Fruit fly (Drosophila melanogaster): ENCODE measurements around the gene Glut1.

The Glut1 gene

dm6 chr3L:904364-904763 is 9.5 kb upstream of the Glut1 start (continued):
- TF ChIP-seq Ets96B (tag; optimal IDR thresholded peaks at IDR 0.05) (peak; percentile 58), Sox15 (GFP tag; optimal IDR thresholded peaks at IDR 0.05) (peak; percentile 15), CG6792 (GFP tag; optimal IDR thresholded peaks at IDR 0.05) (peak; percentile 51), lz (GFP tag; optimal IDR thresholded peaks at IDR 0.05) (peak; percentile 49), salr (GFP tag; optimal IDR thresholded peaks at IDR 0.05) (peak in 1 of 2 experiments; percentile 60), acj6 (GFP tag; optimal IDR thresholded peaks at IDR 0.05) (peak; percentile 52), CG15336 (GFP tag; IDR thresholded peaks at IDR 0.05) (0 out of 2 replicates have a peak, but pooled peaks have one; percentile 19), CG11762 (GFP tag; optimal IDR thresholded peaks at IDR 0.05; ENCODE audit: insufficient read depth) (peak; percentile 24), CG9139 (GFP tag; optimal IDR thresholded peaks at IDR 0.05) (no peak), CG16779 (tag; optimal IDR thresholded peaks at IDR 0.05) (no peak), CG10669 (GFP tag; optimal IDR thresholded peaks at IDR 0.05) (peak; percentile 59), CG3032 (tag; optimal IDR thresholded peaks at IDR 0.05) (peak; percentile 55), CG31627 (GFP tag; optimal IDR thresholded peaks at IDR 0.05) (peak; percentile 61), CG8632 (GFP tag; optimal IDR thresholded peaks at IDR 0.05) (peak; percentile 40), Hr4 (GFP tag; optimal IDR thresholded peaks at IDR 0.05) (peak; percentile 23), achi (GFP tag; optimal IDR thresholded peaks at IDR 0.05) (peak; percentile 31), OdsH (GFP tag; optimal IDR thresholded peaks at IDR 0.05) (peak; percentile 50), CG34406 (GFP tag; optimal IDR thresholded peaks at IDR 0.05) (peak; percentile 44), CG6854 (GFP tag; optimal IDR thresholded peaks at IDR 0.05) (peak; percentile 13), fkh (GFP tag; optimal IDR thresholded peaks at IDR 0.05) (no peak), dsx (GFP tag; optimal IDR thresholded peaks at IDR 0.05; ENCODE audit: poor library complexity, severe bottlenecking) (no peak), svp (GFP tag) (peak; percentile 76), pdm3 (GFP tag; optimal IDR thresholded peaks at IDR 0.05) (peak; percentile 49), Smox (GFP tag; optimal IDR thresholded peaks at IDR 0.05) (peak; percentile 58), Lpt (GFP tag; optimal IDR thresholded peaks at IDR 0.05) (no peak), dac (GFP tag; optimal IDR thresholded peaks at IDR 0.05) (no peak), Gug (GFP tag; IDR thresholded peaks at IDR 0.05) (no peak), CG1621 (tag; optimal IDR thresholded peaks at IDR 0.05) (peak; percentile 40), Sox102F (GFP tag; optimal IDR thresholded peaks at IDR 0.05) (peak; percentile 62), Met (GFP tag; optimal IDR thresholded peaks at IDR 0.05) (peak; percentile 62), Sox14 (GFP tag; optimal IDR thresholded peaks at IDR 0.05) (peak; percentile 33), cyc (GFP tag; optimal IDR thresholded peaks at IDR 0.05) (peak; percentile 73), CG8319 (GFP tag; optimal IDR thresholded peaks at IDR 0.05) (peak; percentile 14), Hr39 (GFP tag; optimal IDR thresholded peaks at IDR 0.05) (peak; percentile 60), fd59A (GFP tag; optimal IDR thresholded peaks at IDR 0.05) (peak; percentile 22)

- no peak for TF ChIP-seq CG6163 (GFP tag; IDR thresholded peaks at IDR 0.05)
- TF ChIP-seq CG16779 (tag; optimal IDR thresholded peaks at IDR 0.05) = no peak
- no peak for TF ChIP-seq Sox14 (GFP tag; optimal IDR thresholded peaks at IDR 0.05)
- no peak for TF ChIP-seq CG8632 (GFP tag; optimal IDR thresholded peaks at IDR 0.05)
- TF ChIP-seq CG11294 (GFP tag; IDR thresholded peaks at IDR 0.05) = no peak
- TF ChIP-seq CG11762 (GFP tag; optimal IDR thresholded peaks at IDR 0.05; ENCODE audit: insufficient read depth) = no peak
- TF ChIP-seq CG15336 (GFP tag; IDR thresholded peaks at IDR 0.05) = no peak
- no peak for TF ChIP-seq vri (GFP tag; optimal IDR thresholded peaks at IDR 0.05)
- TF ChIP-seq svp (GFP tag) = no peak
- no peak for TF ChIP-seq CG1621 (tag; optimal IDR thresholded peaks at IDR 0.05)
- TF ChIP-seq Hr4 (GFP tag; optimal IDR thresholded peaks at IDR 0.05) = no peak
- TF ChIP-seq Ets96B (tag; optimal IDR thresholded peaks at IDR 0.05) = peak; percentile 15
- TF ChIP-seq acj6 (GFP tag; optimal IDR thresholded peaks at IDR 0.05) = peak; percentile 13
- TF ChIP-seq eg (GFP tag; IDR thresholded peaks at IDR 0.05) = no peak
- no peak for TF ChIP-seq Gug (GFP tag; IDR thresholded peaks at IDR 0.05)
- TF ChIP-seq Eip93F (GFP tag; optimal IDR thresholded peaks at IDR 0.05) = no peak
- TF ChIP-seq Hr39 (GFP tag; optimal IDR thresholded peaks at IDR 0.05) = no peak
- no peak for TF ChIP-seq CG9139 (GFP tag; optimal IDR thresholded peaks at IDR 0.05)
- TF ChIP-seq Hr38 (GFP tag; optimal IDR thresholded peaks at IDR 0.05) = no peak
- no peak for TF ChIP-seq CG31627 (GFP tag; optimal IDR thresholded peaks at IDR 0.05)
- peak; percentile 5 for TF ChIP-seq CG6792 (GFP tag; optimal IDR thresholded peaks at IDR 0.05)
- no peak for TF ChIP-seq topi (GFP tag; optimal IDR thresholded peaks at IDR 0.05)
- TF ChIP-seq Sox102F (GFP tag; optimal IDR thresholded peaks at IDR 0.05) = no peak
- no peak for TF ChIP-seq esn (GFP tag; optimal IDR thresholded peaks at IDR 0.05)
- peak; percentile 17 for TF ChIP-seq CG3032 (tag; optimal IDR thresholded peaks at IDR 0.05)
- TF ChIP-seq CG4318 (GFP tag; optimal IDR thresholded peaks at IDR 0.05) = no peak
- TF ChIP-seq CG10669 (GFP tag; optimal IDR thresholded peaks at IDR 0.05) = peak; percentile 4
- no peak for TF ChIP-seq Blimp-1 (GFP tag; optimal IDR thresholded peaks at IDR 0.05)
- TF ChIP-seq Eip78C (GFP tag) = peak; percentile 52
- no peak for TF ChIP-seq Lpt (GFP tag; optimal IDR thresholded peaks at IDR 0.05)
- peak; percentile 40 for TF ChIP-seq Met (GFP tag; optimal IDR thresholded peaks at IDR 0.05)
- peak; percentile 28 for TF ChIP-seq Smox (GFP tag; optimal IDR thresholded peaks at IDR 0.05)
- TF ChIP-seq CG8319 (GFP tag; optimal IDR thresholded peaks at IDR 0.05) = no peak
Observed at dm6 chr3L:904991-905745, 8.7 kb upstream of the Glut1 start.

Data from whole organism, prepupa.